Fruit fly (Drosophila melanogaster): ENCODE data around the gene ergic53.

Gene ergic53

DNA sequence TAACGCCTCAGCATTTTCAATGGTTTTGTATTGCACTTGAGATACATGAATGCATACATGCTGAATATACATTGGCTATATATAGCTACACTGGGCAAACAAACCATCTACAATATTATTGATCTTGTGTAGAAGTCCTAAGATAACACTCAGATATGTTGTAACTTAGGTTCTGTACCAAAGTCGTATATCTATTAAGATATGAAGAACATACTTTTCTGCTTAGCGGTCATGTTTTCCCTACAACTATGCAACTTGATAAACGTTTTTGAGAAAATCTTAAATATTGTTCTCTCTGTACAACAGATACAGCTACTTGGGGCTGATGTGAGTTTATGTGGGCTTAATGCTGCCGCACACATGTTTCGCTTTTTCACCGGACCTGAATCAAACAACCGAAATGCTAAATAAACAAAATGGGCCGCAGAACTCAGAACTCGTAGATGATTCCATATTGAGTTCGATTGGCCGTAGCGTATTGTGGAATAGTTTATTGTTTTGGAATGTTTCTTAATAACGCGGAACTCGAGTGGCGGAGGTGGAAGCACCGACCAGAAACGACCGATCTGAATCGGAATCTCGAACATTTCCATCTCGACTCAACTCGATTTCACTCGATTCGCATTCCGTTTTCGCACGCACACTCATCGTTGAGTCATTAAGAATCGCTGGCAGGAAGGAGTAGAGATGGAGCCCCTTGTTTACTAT, 14.6 kb downstream of the ergic53 start (continued):
- TF ChIP-seq E2f1 (GFP tag; IDR thresholded peaks at IDR 0.05) (peak; percentile 26; the same call in 1 of the 2 replicates), lilli (GFP tag; optimal IDR thresholded peaks at IDR 0.05) (peak; percentile 26), CG9876 (GFP tag; optimal IDR thresholded peaks at IDR 0.05) (no peak), bigmax (GFP tag; optimal IDR thresholded peaks at IDR 0.05) (no peak), NfI (GFP tag; optimal IDR thresholded peaks at IDR 0.05) (peak; percentile 18), Dll (GFP tag; IDR thresholded peaks at IDR 0.05; ENCODE audit: partially characterized antibody) (no peak), HLH4C (GFP tag; IDR thresholded peaks at IDR 0.05; ENCODE audit: partially characterized antibody) (no peak), Atf-2 (GFP tag; optimal IDR thresholded peaks at IDR 0.05) (no peak), CG11723 (GFP tag; optimal IDR thresholded peaks at IDR 0.05) (no peak), eve (GFP tag; optimal IDR thresholded peaks at IDR 0.05) (peak in 1 of 2 experiments; percentile 83), Ets65A (GFP tag) (no peak), hkb (optimal IDR thresholded peaks at IDR 0.05) (no peak), hkb (GFP tag; IDR thresholded peaks at IDR 0.05) (peak; percentile 70), wek (GFP tag; optimal IDR thresholded peaks at IDR 0.05) (peak; percentile 30), Hr3 (GFP tag; optimal IDR thresholded peaks at IDR 0.05) (peak; percentile 10), CG14860 (GFP tag; IDR thresholded peaks at IDR 0.05; ENCODE audit: partially characterized antibody) (no peak), Doc3 (GFP tag; IDR thresholded peaks at IDR 0.05; ENCODE audit: partially characterized antibody) (no peak), CG18764 (GFP tag; optimal IDR thresholded peaks at IDR 0.05) (peak; percentile 35), Optix (GFP tag; IDR thresholded peaks at IDR 0.05) (no peak), CG6689 (GFP tag; IDR thresholded peaks at IDR 0.05) (peak; percentile 54; the same call in 1 of the 2 replicates), Sry-δ (GFP tag; optimal IDR thresholded peaks at IDR 0.05) (peak; percentile 20), Sox100B (GFP tag; optimal IDR thresholded peaks at IDR 0.05) (peak; percentile 51), gcm (GFP tag; optimal IDR thresholded peaks at IDR 0.05) (peak; percentile 62), eyg (GFP tag; optimal IDR thresholded peaks at IDR 0.05) (no peak), Eip74EF (GFP tag; optimal IDR thresholded peaks at IDR 0.05) (peak in 1 of 2 experiments; percentile 64), CG4617 (GFP tag; optimal IDR thresholded peaks at IDR 0.05; ENCODE audit: borderline replicate concordance) (no peak), Hmr (GFP tag; optimal IDR thresholded peaks at IDR 0.05) (peak; percentile 41), CrebB (tag; optimal IDR thresholded peaks at IDR 0.05) (peak; percentile 2), CG14965 (GFP tag; optimal IDR thresholded peaks at IDR 0.05; ENCODE audit: borderline replicate concordance) (no peak), odd (GFP tag; optimal IDR thresholded peaks at IDR 0.05) (no peak), CG11085 (GFP tag; IDR thresholded peaks at IDR 0.05) (no peak), CG12391 (tag; optimal IDR thresholded peaks at IDR 0.05) (peak; percentile 56), HLH54F (GFP tag; optimal IDR thresholded peaks at IDR 0.05) (peak; percentile 9), CG17385 (GFP tag; optimal IDR thresholded peaks at IDR 0.05) (peak; percentile 40), fd3F (GFP tag; optimal IDR thresholded peaks at IDR 0.05) (no peak), CG5953 (GFP tag; IDR thresholded peaks at IDR 0.05) (no peak), CG8765 (GFP tag; IDR thresholded peaks at IDR 0.05) (no peak), esg (GFP tag; conservative IDR thresholded peaks at IDR 0.05) (no peak), unpg (GFP tag; optimal IDR thresholded peaks at IDR 0.05) (peak; percentile 72), ara (GFP tag; IDR thresholded peaks at IDR 0.05) (peak; percentile 18; the same call in 1 of the 2 replicates), dan (GFP tag; IDR thresholded peaks at IDR 0.05) (no peak), ems (GFP tag; optimal IDR thresholded peaks at IDR 0.05) (peak; percentile 15), Jarid2 (GFP tag; optimal IDR thresholded peaks at IDR 0.05) (peak; percentile 0), mam (GFP tag; optimal IDR thresholded peaks at IDR 0.05) (peak; percentile 31), Myb (GFP tag; optimal IDR thresholded peaks at IDR 0.05) (no peak), CG7271 (tag; optimal IDR thresholded peaks at IDR 0.05) (no peak), CG8388 (GFP tag; optimal IDR thresholded peaks at IDR 0.05) (peak; percentile 62), Spps (tag; optimal IDR thresholded peaks at IDR 0.05) (peak; percentile 7), CG3281 (GFP tag; optimal IDR thresholded peaks at IDR 0.05) (peak; percentile 9)

Data from whole organism, embryonic.